Fruit fly (Drosophila melanogaster): ENCODE results near the gene rump.

rump gene

DNA sequence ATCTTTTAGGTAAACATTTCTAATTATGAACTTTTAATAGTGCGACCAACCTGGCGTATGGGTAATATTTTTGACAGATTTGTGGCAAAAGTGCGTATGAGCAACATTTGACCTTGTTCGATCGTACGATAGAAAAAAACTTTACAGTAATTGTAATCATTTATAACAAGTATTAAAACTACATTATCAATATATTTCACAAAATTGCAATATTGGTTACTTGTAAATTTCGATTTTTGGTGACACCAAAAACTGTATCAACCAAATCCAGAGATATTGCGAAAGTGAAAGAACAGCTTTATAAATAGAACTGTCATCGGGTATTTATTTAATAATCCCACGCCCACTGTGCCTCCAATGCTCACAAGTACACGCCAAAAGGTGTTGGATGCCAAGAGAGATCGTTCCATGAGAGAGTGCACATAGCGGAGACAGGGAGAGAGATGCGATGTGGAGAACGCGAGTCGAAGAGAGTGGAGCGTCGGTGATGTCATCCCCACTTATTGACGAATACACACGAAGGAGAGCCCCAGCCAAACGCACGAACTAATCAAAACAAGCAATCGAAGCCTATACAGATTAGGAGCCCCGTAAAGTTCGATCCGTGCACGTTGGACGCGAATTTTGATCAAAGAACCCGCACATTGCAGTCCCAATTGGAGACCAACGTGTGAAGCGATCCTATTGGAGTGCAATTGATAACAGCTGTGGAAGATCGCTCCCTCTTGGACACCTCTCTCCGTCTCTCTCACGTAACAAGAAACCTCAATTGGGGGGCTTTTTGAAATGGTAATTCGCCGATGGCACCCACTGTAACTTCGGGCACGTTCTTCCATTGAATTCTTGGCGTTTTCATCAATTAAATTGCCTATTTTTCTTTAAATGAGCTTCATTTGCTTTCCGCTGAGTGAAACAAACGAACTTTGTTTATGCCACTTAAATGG is 23.3 kb upstream of the rump start (continued):
- TF ChIP-seq Ets97D (GFP tag; optimal IDR thresholded peaks at IDR 0.05) = peak; percentile 74
- TF ChIP-seq sd (tag; optimal IDR thresholded peaks at IDR 0.05) = peak; percentile 79
- peak; percentile 94 for TF ChIP-seq jumu (GFP tag; optimal IDR thresholded peaks at IDR 0.05)
- TF ChIP-seq sima (GFP tag; optimal IDR thresholded peaks at IDR 0.05) = peak; percentile 78
- TF ChIP-seq grn (GFP tag; optimal IDR thresholded peaks at IDR 0.05) = peak; percentile 38
- TF ChIP-seq CG15073 (GFP tag; optimal IDR thresholded peaks at IDR 0.05) = peak; percentile 71
- TF ChIP-seq CG3838 (GFP tag; optimal IDR thresholded peaks at IDR 0.05) = peak; percentile 85
- peak; percentile 93 to 95 for TF ChIP-seq Trl (optimal IDR thresholded peaks at IDR 0.05)
- peak; percentile 93 for TF ChIP-seq Trl (GFP tag; optimal IDR thresholded peaks at IDR 0.05)
- TF ChIP-seq CG8765 (GFP tag; IDR thresholded peaks at IDR 0.05) = peak; percentile 39; the same call in 1 of the 2 replicates
- TF ChIP-seq CTCF (GFP tag; optimal IDR thresholded peaks at IDR 0.05) = peak; percentile 71
- TF ChIP-seq eve (GFP tag; optimal IDR thresholded peaks at IDR 0.05) = peak in 1 of 2 experiments; percentile 100
- peak; percentile 88 for TF ChIP-seq kni (GFP tag; optimal IDR thresholded peaks at IDR 0.05)
- peak; percentile 95 for TF ChIP-seq NfI (GFP tag; optimal IDR thresholded peaks at IDR 0.05)
- TF ChIP-seq Usf (GFP tag; optimal IDR thresholded peaks at IDR 0.05) = peak; percentile 96
- TF ChIP-seq wor (GFP tag; IDR thresholded peaks at IDR 0.05) = peak; percentile 90
- peak; percentile 93 for TF ChIP-seq Dip3 (GFP tag; optimal IDR thresholded peaks at IDR 0.05)
- TF ChIP-seq chinmo (GFP tag; IDR thresholded peaks at IDR 0.05; ENCODE audit: partially characterized antibody) = peak; percentile 95
- TF ChIP-seq CG12942 (GFP tag; optimal IDR thresholded peaks at IDR 0.05) = peak; percentile 91
- TF ChIP-seq CG9437 (GFP tag; optimal IDR thresholded peaks at IDR 0.05) = peak; percentile 95
- peak; percentile 63 for TF ChIP-seq ap (GFP tag; IDR thresholded peaks at IDR 0.05)
- TF ChIP-seq Deaf1 (tag; optimal IDR thresholded peaks at IDR 0.05) = peak; percentile 81
- peak; percentile 93 for TF ChIP-seq CG18764 (GFP tag; optimal IDR thresholded peaks at IDR 0.05)
- no peak for TF ChIP-seq pita (GFP tag; optimal IDR thresholded peaks at IDR 0.05)
- TF ChIP-seq slp2 (GFP tag; optimal IDR thresholded peaks at IDR 0.05) = peak; percentile 93
- peak in 1 of 3 experiments; percentile 95 for TF ChIP-seq lola (GFP tag; optimal IDR thresholded peaks at IDR 0.05)
- TF ChIP-seq hth (optimal IDR thresholded peaks at IDR 0.05) = no peak
- TF ChIP-seq hkb (optimal IDR thresholded peaks at IDR 0.05) = no peak
- TF ChIP-seq hkb (GFP tag; IDR thresholded peaks at IDR 0.05) = peak; percentile 89
- peak; percentile 80 for TF ChIP-seq CG4730 (GFP tag; IDR thresholded peaks at IDR 0.05)
- TF ChIP-seq al (GFP tag; IDR thresholded peaks at IDR 0.05) = peak; percentile 86
- TF ChIP-seq ken (GFP tag; IDR thresholded peaks at IDR 0.05) = peak; percentile 78
- TF ChIP-seq Bdp1 (GFP tag; optimal IDR thresholded peaks at IDR 0.05) = peak; percentile 84
- peak; percentile 89 for TF ChIP-seq CG12769 (tag; optimal IDR thresholded peaks at IDR 0.05)
- TF ChIP-seq Hmr (GFP tag; optimal IDR thresholded peaks at IDR 0.05) = peak; percentile 98
- peak; percentile 89 for TF ChIP-seq CG14014 (GFP tag; IDR thresholded peaks at IDR 0.05)
- peak; percentile 93 for TF ChIP-seq CG4854 (GFP tag; optimal IDR thresholded peaks at IDR 0.05)
- TF ChIP-seq CG10979 (tag; optimal IDR thresholded peaks at IDR 0.05) = peak; percentile 96
- peak in 1 of 2 experiments; percentile 70 for TF ChIP-seq crp (GFP tag; optimal IDR thresholded peaks at IDR 0.05)
- 0 out of 3 replicates have a peak, but pooled peaks have one; percentile 19 for TF ChIP-seq Doc3 (GFP tag; IDR thresholded peaks at IDR 0.05; ENCODE audit: partially characterized antibody)
- TF ChIP-seq CG4707 (GFP tag; optimal IDR thresholded peaks at IDR 0.05) = peak; percentile 81
- TF ChIP-seq pfk (GFP tag; optimal IDR thresholded peaks at IDR 0.05) = peak; percentile 27
- peak; percentile 87 for TF ChIP-seq emc (GFP tag; optimal IDR thresholded peaks at IDR 0.05)
- peak; percentile 96 for TF ChIP-seq CG11723 (GFP tag; optimal IDR thresholded peaks at IDR 0.05)
- peak; percentile 53; the same call in 1 of the 2 replicates for TF ChIP-seq Rx (GFP tag; IDR thresholded peaks at IDR 0.05)
- peak; percentile 88 for TF ChIP-seq CG12744 (GFP tag; optimal IDR thresholded peaks at IDR 0.05)
- peak; percentile 79 for TF ChIP-seq CG2116 (GFP tag; optimal IDR thresholded peaks at IDR 0.05)
- peak; percentile 97 for TF ChIP-seq Med (GFP tag)
- TF ChIP-seq dysf (GFP tag; IDR thresholded peaks at IDR 0.05) = peak; percentile 97
- TF ChIP-seq schlank (tag; optimal IDR thresholded peaks at IDR 0.05) = peak; percentile 87
